Fruit fly (Drosophila melanogaster): ENCODE results near the gene CG7573.

Gene CG7573

DNA sequence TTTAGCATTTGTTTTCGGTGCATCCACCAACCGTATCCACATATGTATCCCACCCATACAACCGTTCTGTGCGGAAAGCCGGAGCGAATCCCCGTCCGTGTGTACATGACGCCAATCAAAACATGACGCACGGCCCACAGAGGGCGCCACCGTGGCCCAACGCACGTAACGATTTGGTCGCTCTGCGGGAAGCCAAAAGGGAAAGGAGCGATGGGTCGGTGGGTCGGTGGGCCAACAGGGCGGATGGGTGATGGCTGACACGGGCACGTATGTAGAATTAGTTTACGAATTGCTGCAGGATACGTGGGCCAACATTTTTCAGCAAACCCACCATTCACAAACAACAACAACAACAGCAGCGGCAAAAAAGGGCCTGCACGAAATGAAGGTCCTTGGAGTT, 47.2 kb downstream of the CG7573 start (continued):
- no peak for TF ChIP-seq D19A (tag; optimal IDR thresholded peaks at IDR 0.05)
- no peak for TF ChIP-seq NfI (GFP tag; optimal IDR thresholded peaks at IDR 0.05)
- TF ChIP-seq zfh2 (GFP tag; optimal IDR thresholded peaks at IDR 0.05): no peak
- peak; percentile 73; the same call in 1 of the 3 replicates for TF ChIP-seq CG2199 (GFP tag; IDR thresholded peaks at IDR 0.05)
- TF ChIP-seq CG11456 (GFP tag; IDR thresholded peaks at IDR 0.05): peak; percentile 67; the same call in 1 of the 3 replicates
- no peak for TF ChIP-seq peb (GFP tag; IDR thresholded peaks at IDR 0.05)
- peak; percentile 34; the same call in 1 of the 2 replicates for TF ChIP-seq CG16779 (GFP tag; IDR thresholded peaks at IDR 0.05)
- TF ChIP-seq CG16813 (GFP tag; IDR thresholded peaks at IDR 0.05; ENCODE audit: partially characterized antibody): no peak
- TF ChIP-seq slbo (GFP tag; IDR thresholded peaks at IDR 0.05): peak; percentile 43
- no peak for TF ChIP-seq bab2 (GFP tag; optimal IDR thresholded peaks at IDR 0.05)
- TF ChIP-seq CG8924 (tag; optimal IDR thresholded peaks at IDR 0.05): no peak
- TF ChIP-seq CG11093 (GFP tag; IDR thresholded peaks at IDR 0.05): no peak
- no peak for TF ChIP-seq CG13424 (tag; optimal IDR thresholded peaks at IDR 0.05)
- TF ChIP-seq CG2120 (GFP tag; optimal IDR thresholded peaks at IDR 0.05): no peak
- TF ChIP-seq ci (GFP tag; IDR thresholded peaks at IDR 0.05): peak; percentile 73; the same call in 2 of the 3 replicates
- no peak for TF ChIP-seq lola (GFP tag; optimal IDR thresholded peaks at IDR 0.05)
- TF ChIP-seq CG14014 (GFP tag; IDR thresholded peaks at IDR 0.05): no peak
- no peak for TF ChIP-seq CG10543 (GFP tag; optimal IDR thresholded peaks at IDR 0.05)
- TF ChIP-seq fd3F (GFP tag; optimal IDR thresholded peaks at IDR 0.05): peak; percentile 7
- TF ChIP-seq ftz-f1 (GFP tag; optimal IDR thresholded peaks at IDR 0.05): no peak
- peak; percentile 35 for TF ChIP-seq mirr (GFP tag; optimal IDR thresholded peaks at IDR 0.05)
- TF ChIP-seq CG10209 (GFP tag; optimal IDR thresholded peaks at IDR 0.05): peak; percentile 24
- peak; percentile 5 for TF ChIP-seq zen (tag; optimal IDR thresholded peaks at IDR 0.05)
- TF ChIP-seq CG4282 (GFP tag; optimal IDR thresholded peaks at IDR 0.05): peak; percentile 12
- no peak for TF ChIP-seq CG15073 (GFP tag; optimal IDR thresholded peaks at IDR 0.05)
- no peak for TF ChIP-seq Blimp-1 (GFP tag; optimal IDR thresholded peaks at IDR 0.05)
- no peak for TF ChIP-seq CG9817 (tag; optimal IDR thresholded peaks at IDR 0.05)
- 0 out of 2 replicates have a peak, but pooled peaks have one; percentile 8 for TF ChIP-seq CG6272 (GFP tag; IDR thresholded peaks at IDR 0.05)
- TF ChIP-seq kay (GFP tag; optimal IDR thresholded peaks at IDR 0.05): no peak
- TF ChIP-seq CG17829 (tag; optimal IDR thresholded peaks at IDR 0.05): no peak
- TF ChIP-seq cas (GFP tag; IDR thresholded peaks at IDR 0.05): no peak
- TF ChIP-seq CG15514 (GFP tag; optimal IDR thresholded peaks at IDR 0.05): no peak
- no peak for TF ChIP-seq Fer3 (tag; optimal IDR thresholded peaks at IDR 0.05)
- TF ChIP-seq eyg (GFP tag; optimal IDR thresholded peaks at IDR 0.05): no peak
- TF ChIP-seq CG4328 (GFP tag; optimal IDR thresholded peaks at IDR 0.05): no peak
- no peak for TF ChIP-seq jigr1 (GFP tag; IDR thresholded peaks at IDR 0.05)
- TF ChIP-seq Tbp (GFP tag; optimal IDR thresholded peaks at IDR 0.05): no peak
- no peak for TF ChIP-seq tna (GFP tag; IDR thresholded peaks at IDR 0.05; ENCODE audit: partially characterized antibody)
- no peak for TF ChIP-seq Nf-YB (GFP tag; optimal IDR thresholded peaks at IDR 0.05)
- TF ChIP-seq Camta (GFP tag; optimal IDR thresholded peaks at IDR 0.05): no peak
- no peak for TF ChIP-seq vnd (GFP tag; IDR thresholded peaks at IDR 0.05; ENCODE audit: partially characterized antibody)
- no peak for TF ChIP-seq Sry-δ (GFP tag; optimal IDR thresholded peaks at IDR 0.05)
- TF ChIP-seq Atf-2 (GFP tag; optimal IDR thresholded peaks at IDR 0.05): no peak
- no peak for TF ChIP-seq org-1 (GFP tag; optimal IDR thresholded peaks at IDR 0.05)
- 0 out of 2 replicates have a peak, but pooled peaks have one; percentile 15 for TF ChIP-seq MBD-R2 (GFP tag; IDR thresholded peaks at IDR 0.05)
- TF ChIP-seq Dip3 (GFP tag; optimal IDR thresholded peaks at IDR 0.05): no peak
- TF ChIP-seq CG13775 (GFP tag; optimal IDR thresholded peaks at IDR 0.05): no peak
- TF ChIP-seq CG31388 (GFP tag; optimal IDR thresholded peaks at IDR 0.05): no peak
- no peak for TF ChIP-seq CG6791 (GFP tag; IDR thresholded peaks at IDR 0.05; ENCODE audit: partially characterized antibody)
- TF ChIP-seq CG12391 (tag; optimal IDR thresholded peaks at IDR 0.05): no peak
- no peak for TF ChIP-seq CG9876 (GFP tag; optimal IDR thresholded peaks at IDR 0.05)

Data from whole organism, embryonic.